Worm (Caenorhabditis elegans): ENCODE results near the gene F37C4.4.

DNA sequence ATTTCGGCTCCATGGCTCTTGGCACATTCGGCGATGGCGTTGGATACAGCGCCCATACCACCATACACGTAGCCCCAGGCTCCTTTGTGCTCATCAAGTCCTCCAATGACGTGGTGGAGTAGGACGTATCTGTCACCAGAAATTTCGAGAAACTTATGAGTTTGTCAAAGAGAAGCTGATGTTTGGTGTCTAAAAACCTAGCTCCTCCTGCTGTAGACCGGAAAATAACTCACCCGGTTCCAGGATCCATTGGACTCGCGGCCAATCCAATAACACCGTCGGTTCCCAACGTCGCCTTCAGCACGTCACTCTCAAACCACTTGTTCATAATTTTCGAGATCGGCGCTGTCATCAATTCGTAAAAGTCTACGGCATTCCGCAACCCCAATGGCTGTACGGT, 9.8 kb downstream of the F37C4.4 start:
- TF ChIP-seq F49E8.2 (tag; optimal IDR thresholded peaks at IDR 0.05; ENCODE audit: insufficient read depth), result no peak
- no peak for TF ChIP-seq lir-1 (GFP tag; conservative IDR thresholded peaks at IDR 0.05)
- no peak for TF ChIP-seq xnd-1 (tag; optimal IDR thresholded peaks at IDR 0.05)
- TF ChIP-seq cebp-1 (GFP tag; IDR thresholded peaks at IDR 0.05), result no peak
- no peak for TF ChIP-seq cebp-1 (tag; optimal IDR thresholded peaks at IDR 0.05)
- no peak for TF ChIP-seq aptf-3 (GFP tag; IDR thresholded peaks at IDR 0.05)
- TF ChIP-seq ceh-91 (GFP tag; IDR thresholded peaks at IDR 0.05), result no peak
- TF ChIP-seq hsf-1 (GFP tag; IDR thresholded peaks at IDR 0.05), result no peak
- TF ChIP-seq T07F8.4 (tag; optimal IDR thresholded peaks at IDR 0.05), result no peak
- no peak for TF ChIP-seq snpc-4 (GFP tag; optimal IDR thresholded peaks at IDR 0.05)
- TF ChIP-seq snpc-4 (tag; optimal IDR thresholded peaks at IDR 0.05), result no peak
- TF ChIP-seq nfya-2 (GFP tag; IDR thresholded peaks at IDR 0.05), result no peak
- no peak for TF ChIP-seq F23B12.7 (tag; optimal IDR thresholded peaks at IDR 0.05; ENCODE audit: insufficient read depth)
- no peak for TF ChIP-seq F55B11.4 (tag; optimal IDR thresholded peaks at IDR 0.05; ENCODE audit: borderline replicate concordance, insufficient read depth)
- TF ChIP-seq Y56A3A.18 (GFP tag; IDR thresholded peaks at IDR 0.05), result no peak

Measured in whole organism, young adult.